Fruit fly (Drosophila melanogaster) whole organism, embryonic: ENCODE results near the gene ver.

ENCODE experiments used
- CG10147 ChIP-seq: fragments of 200-800 bp; sonication (Bioruptor generic); optimal IDR thresholded peaks from 2 replicates; lab custom pipeline; 2019; ENCODE audit warnings: missing biosample characterization, mild to moderate bottlenecking, missing genetic modification characterization, moderate library complexity
- CG10543 ChIP-seq: fragments of 200-800 bp; sonication (Bioruptor generic); optimal IDR thresholded peaks from 3 replicates; lab custom pipeline; 2017; ENCODE audit warnings: missing biosample characterization, mild to moderate bottlenecking, missing genetic modification characterization, moderate library complexity
- CG10979 ChIP-seq: fragments of 200-800 bp; sonication (Bioruptor generic); optimal IDR thresholded peaks from 2 replicates; lab custom pipeline; 2018; ENCODE audit warnings: missing biosample characterization, mild to moderate bottlenecking, missing genetic modification characterization, moderate library complexity
- CG15073 ChIP-seq: fragments of 200-800 bp; sonication (Bioruptor generic); optimal IDR thresholded peaks from 2 replicates; lab custom pipeline; 2016; ENCODE audit warnings: missing biosample characterization, missing genetic modification characterization
- CG15514 ChIP-seq: fragments of 200-800 bp; sonication (Bioruptor generic); optimal IDR thresholded peaks from 3 replicates; lab custom pipeline; 2017; ENCODE audit warnings: missing biosample characterization, missing genetic modification characterization, mild to moderate bottlenecking, moderate library complexity, missing genetic modification reagents
- CG15696 ChIP-seq: fragments of 200-800 bp; sonication (Bioruptor generic); optimal IDR thresholded peaks from 2 replicates; lab custom pipeline; 2019; ENCODE audit warnings: missing biosample characterization, mild to moderate bottlenecking, missing genetic modification characterization, moderate library complexity
- CG17612 ChIP-seq: fragments of 200-800 bp; sonication (Bioruptor generic); IDR thresholded peaks from 2 replicates; pipeline ENCODE4 v1.3.6; 2022; ENCODE audit warnings: missing biosample characterization, missing genetic modification characterization
- CG18262 ChIP-seq: fragments of 200-800 bp; optimal IDR thresholded peaks from 3 replicates; lab custom pipeline; 2019; ENCODE audit warnings: missing biosample characterization, mild to moderate bottlenecking, missing genetic modification characterization, moderate library complexity
- CG2120 ChIP-seq: fragments of 200-800 bp; sonication (Bioruptor generic); optimal IDR thresholded peaks from 3 replicates; lab custom pipeline; 2016; ENCODE audit warnings: missing biosample characterization, missing genetic modification characterization
- CG30431 ChIP-seq: fragments of 200-800 bp; sonication (Bioruptor generic); optimal IDR thresholded peaks from 2 replicates; lab custom pipeline; 2017; ENCODE audit warnings: missing biosample characterization, missing genetic modification characterization
- CG32772 ChIP-seq: fragments of 200-800 bp; sonication (Bioruptor generic); IDR thresholded peaks from 2 replicates; pipeline ENCODE4 v1.3.6; 2022; ENCODE audit warnings: missing biosample characterization, missing genetic modification characterization
- CG3281 ChIP-seq: fragments of 200-800 bp; sonication (Bioruptor generic); optimal IDR thresholded peaks from 3 replicates; lab custom pipeline; 2017; ENCODE audit warnings: missing biosample characterization, mild to moderate bottlenecking, missing genetic modification characterization
- CG34224 ChIP-seq: fragments of 200-800 bp; sonication (Bioruptor generic); IDR thresholded peaks from 3 replicates; pipeline ENCODE4 v1.3.6; 2022; ENCODE audit warnings: missing biosample characterization, missing genetic modification characterization; ENCODE audit not compliant: partially characterized antibody
- CG7745 ChIP-seq: fragments of 200-800 bp; sonication (Bioruptor generic); optimal IDR thresholded peaks from 2 replicates; lab custom pipeline; 2018; ENCODE audit warnings: missing biosample characterization, mild to moderate bottlenecking, missing genetic modification characterization, moderate library complexity
- CrebB ChIP-seq: fragments of 200-800 bp; sonication (Bioruptor generic); optimal IDR thresholded peaks from 3 replicates; lab custom pipeline; 2018; ENCODE audit warnings: missing biosample characterization, mild to moderate bottlenecking, missing genetic modification characterization
- Deaf1 ChIP-seq: fragments of 200-800 bp; optimal IDR thresholded peaks from 3 replicates; lab custom pipeline; 2019; ENCODE audit warnings: missing biosample characterization, mild to moderate bottlenecking, missing genetic modification characterization, moderate library complexity
- Doc3 ChIP-seq: fragments of 200-800 bp; sonication (Bioruptor generic); IDR thresholded peaks from 3 replicates; pipeline ENCODE4 v1.3.6; 2022; ENCODE audit warnings: missing biosample characterization, missing genetic modification characterization; ENCODE audit not compliant: partially characterized antibody
- Fer3 ChIP-seq: fragments of 200-800 bp; sonication (Bioruptor generic); optimal IDR thresholded peaks from 2 replicates; lab custom pipeline; 2018; ENCODE audit warnings: missing biosample characterization, mild to moderate bottlenecking, missing genetic modification characterization, moderate library complexity
- H15 ChIP-seq: fragments of 200-800 bp; sonication (Bioruptor generic); IDR thresholded peaks from 3 replicates; pipeline ENCODE4 v1.3.6; 2022; ENCODE audit warnings: missing biosample characterization, missing genetic modification characterization
- HLHmδ ChIP-seq: fragments of 200-800 bp; sonication (Bioruptor generic); optimal IDR thresholded peaks from 2 replicates; lab custom pipeline; 2018; ENCODE audit warnings: missing biosample characterization, mild to moderate bottlenecking, missing genetic modification characterization, moderate library complexity
- Hr39 ChIP-seq: fragments of >200 bp; optimal IDR thresholded peaks from 2 replicates; lab custom pipeline; 2017
- MESR4 ChIP-seq: fragments of 200-800 bp; sonication (Bioruptor generic); optimal IDR thresholded peaks from 2 replicates; lab custom pipeline; 2018; ENCODE audit warnings: missing biosample characterization, mild to moderate bottlenecking, missing genetic modification characterization, moderate library complexity
- MTF-1 ChIP-seq: fragments of 200-800 bp; sonication (Bioruptor generic); optimal IDR thresholded peaks from 2 replicates; lab custom pipeline; 2018; ENCODE audit warnings: missing biosample characterization, mild to moderate bottlenecking, missing genetic modification characterization, borderline replicate concordance
- Mad ChIP-seq: fragments of 200-800 bp; sonication (Bioruptor generic); optimal IDR thresholded peaks from 2 replicates; lab custom pipeline; 2016; ENCODE audit warnings: missing biosample characterization, missing genetic modification characterization
- NFAT ChIP-seq: fragments of 200-800 bp; sonication (Bioruptor generic); IDR thresholded peaks from 2 replicates; pipeline ENCODE4 v1.3.6; 2022; ENCODE audit warnings: missing biosample characterization, missing genetic modification characterization
- Neu2 ChIP-seq: fragments of 200-800 bp; sonication (Bioruptor generic); optimal IDR thresholded peaks from 3 replicates; lab custom pipeline; 2016; ENCODE audit warnings: missing biosample characterization, missing genetic modification characterization, borderline replicate concordance
- Taf1 ChIP-seq: fragments of 200-800 bp; sonication (Bioruptor generic); IDR thresholded peaks from 2 replicates; pipeline ENCODE4 v1.3.6; 2022; ENCODE audit warnings: missing biosample characterization, missing genetic modification characterization
- az2 ChIP-seq: fragments of 200-800 bp; sonication (Bioruptor generic); optimal IDR thresholded peaks from 3 replicates; lab custom pipeline; 2016; ENCODE audit warnings: missing biosample characterization, missing genetic modification characterization
- br ChIP-seq: fragments of >200 bp; optimal IDR thresholded peaks from 2 replicates; lab custom pipeline; 2017
- cato ChIP-seq: fragments of 200-800 bp; sonication (Bioruptor generic); optimal IDR thresholded peaks from 2 replicates; lab custom pipeline; 2016; ENCODE audit warnings: missing biosample characterization, missing genetic modification characterization, borderline replicate concordance
- cg ChIP-seq: fragments of 200-800 bp; sonication (Bioruptor generic); optimal IDR thresholded peaks from 3 replicates; lab custom pipeline; 2019; ENCODE audit warnings: missing biosample characterization, mild to moderate bottlenecking, missing genetic modification characterization, moderate library complexity
- eyg ChIP-seq: fragments of 200-800 bp; sonication (Bioruptor generic); optimal IDR thresholded peaks from 3 replicates; lab custom pipeline; 2016; ENCODE audit warnings: missing biosample characterization, missing genetic modification characterization
- fd3F ChIP-seq: fragments of 200-800 bp; sonication (Bioruptor generic); optimal IDR thresholded peaks from 2 replicates; lab custom pipeline; 2018; ENCODE audit warnings: missing biosample characterization, mild to moderate bottlenecking, missing genetic modification characterization, moderate library complexity
- fru ChIP-seq: fragments of >200 bp; optimal IDR thresholded peaks from 2 replicates; lab custom pipeline; 2017
- gce ChIP-seq: fragments of 200-800 bp; sonication (Bioruptor generic); IDR thresholded peaks from 3 replicates; pipeline ENCODE4 v1.3.6; 2022; ENCODE audit warnings: missing biosample characterization, missing genetic modification characterization
- gcm ChIP-seq: fragments of 200-800 bp; sonication (Bioruptor generic); optimal IDR thresholded peaks from 2 replicates; lab custom pipeline; 2019; ENCODE audit warnings: missing biosample characterization, mild to moderate bottlenecking, missing genetic modification characterization, moderate library complexity
- gt ChIP-seq: fragments of 200-800 bp; sonication (Bioruptor generic); IDR thresholded peaks from 2 replicates; pipeline ENCODE4 v1.3.6; 2022; ENCODE audit warnings: missing biosample characterization, missing genetic modification characterization
- ham ChIP-seq: fragments of 200-800 bp; sonication (Bioruptor generic); IDR thresholded peaks from 2 replicates; pipeline ENCODE4 v1.3.6; 2022; ENCODE audit warnings: missing biosample characterization, missing genetic modification characterization
- kah ChIP-seq: fragments of 200-800 bp; sonication (Bioruptor generic); optimal IDR thresholded peaks from 2 replicates; lab custom pipeline; 2018; ENCODE audit warnings: missing biosample characterization, mild to moderate bottlenecking, missing genetic modification characterization
- kni ChIP-seq: fragments of 200-800 bp; sonication (Bioruptor generic); optimal IDR thresholded peaks from 3 replicates; lab custom pipeline; 2017; ENCODE audit warnings: mild to moderate bottlenecking, missing biosample characterization, missing genetic modification reagents, missing genetic modification characterization
- lab ChIP-seq: fragments of 200-800 bp; sonication (Bioruptor generic); optimal IDR thresholded peaks from 3 replicates; lab custom pipeline; 2017; ENCODE audit warnings: missing biosample characterization, missing genetic modification characterization, mild to moderate bottlenecking, moderate library complexity, missing genetic modification reagents
- mld ChIP-seq: fragments of 200-800 bp; sonication (Bioruptor generic); IDR thresholded peaks from 3 replicates; pipeline ENCODE4 v1.3.6; 2022; ENCODE audit warnings: missing biosample characterization, missing genetic modification characterization; ENCODE audit not compliant: partially characterized antibody
- nau ChIP-seq: fragments of 200-800 bp; sonication (Bioruptor generic); optimal IDR thresholded peaks from 3 replicates; lab custom pipeline; 2017; ENCODE audit warnings: missing biosample characterization, mild to moderate bottlenecking, missing genetic modification characterization, missing genetic modification reagents
- prd ChIP-seq, 3 experiments: fragments of >200 bp in 2 of 3; fragments of 200-800 bp in 1 of 3; sonication (Bioruptor generic) in 1 of 3; optimal IDR thresholded peaks in 2 of 3; IDR thresholded peaks in 1 of 3; 2 replicates in 2 of 3; 3 replicates in 1 of 3; pipeline versions ENCODE4 v1.3.6 to Lab custom; 2017 to 2022; ENCODE audit warnings: missing biosample characterization in 1 of 3, missing genetic modification characterization in 1 of 3
- repo ChIP-seq: fragments of 200-800 bp; sonication (Bioruptor generic); optimal IDR thresholded peaks from 2 replicates; lab custom pipeline; 2016; ENCODE audit warnings: missing biosample characterization, missing genetic modification characterization
- row ChIP-seq: fragments of 200-800 bp; sonication (Bioruptor generic); IDR thresholded peaks from 3 replicates; pipeline ENCODE4 v1.3.6; 2022; ENCODE audit warnings: missing biosample characterization, missing genetic modification characterization
- salm ChIP-seq: fragments of 200-800 bp; sonication (Bioruptor generic); optimal IDR thresholded peaks from 2 replicates; lab custom pipeline; 2018; ENCODE audit warnings: missing biosample characterization, mild to moderate bottlenecking, missing genetic modification characterization
- sens-2 ChIP-seq: fragments of 200-800 bp; sonication (Bioruptor generic); IDR thresholded peaks from 2 replicates; pipeline ENCODE4 v1.3.6; 2022; ENCODE audit warnings: missing biosample characterization, missing genetic modification characterization
- sna ChIP-seq: fragments of 200-800 bp; sonication (Bioruptor generic); IDR thresholded peaks from 2 replicates; pipeline ENCODE4 v1.3.6; 2022; ENCODE audit warnings: missing biosample characterization, missing genetic modification characterization; ENCODE audit not compliant: partially characterized antibody
- ttk ChIP-seq: fragments of 200-800 bp; sonication (Bioruptor generic); IDR thresholded peaks from 2 replicates; pipeline ENCODE4 v2.1.2; 2022; ENCODE audit warnings: missing biosample characterization, missing genetic modification characterization
- zf30C ChIP-seq: fragments of 200-800 bp; sonication (Bioruptor generic); optimal IDR thresholded peaks from 3 replicates; lab custom pipeline; 2018; ENCODE audit warnings: missing biosample characterization, mild to moderate bottlenecking, missing genetic modification characterization

The ver gene

DNA sequence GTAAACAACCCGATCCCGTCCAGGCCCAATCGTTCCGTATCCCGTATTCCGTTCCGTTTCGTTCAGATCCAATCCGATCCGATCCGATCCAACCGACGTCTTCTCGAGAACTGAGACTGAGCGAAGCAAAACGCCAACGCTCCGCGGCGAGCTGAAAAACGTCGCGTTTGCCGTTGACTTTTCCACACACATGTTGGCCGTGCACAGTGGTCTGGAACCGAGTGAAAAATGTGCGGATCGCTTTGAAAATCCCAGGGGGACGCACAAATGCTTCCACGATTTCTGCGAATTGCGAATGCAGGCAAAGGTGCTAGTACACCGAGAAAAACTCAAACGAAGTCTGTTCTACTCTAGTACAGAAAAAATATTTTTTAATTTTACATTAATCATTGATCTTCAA is 38.8 kb upstream of the ver start, which contains the start of gene CG10663 (continued):
- TF ChIP-seq lab (GFP tag; lab: Kevin White, UChicago): no peak
- no peak for TF ChIP-seq ham
- TF ChIP-seq fru (lab: Kevin White, UChicago): no peak
- no peak for TF ChIP-seq CG2120 (GFP tag; lab: Kevin White, UChicago)
- no peak for TF ChIP-seq az2 (GFP tag; lab: Kevin White, UChicago)
- TF ChIP-seq ttk (GFP tag; lab: Robert Waterston, UW): no peak
- TF ChIP-seq fd3F (GFP tag; lab: Kevin White, UChicago): no peak
- no peak for TF ChIP-seq CG15696
- no peak for TF ChIP-seq gt (GFP tag; lab: Robert Waterston, UW)
- TF ChIP-seq Hr39 (lab: Kevin White, UChicago): no peak
- no peak for TF ChIP-seq CG17612 (GFP tag; lab: Robert Waterston, UW)
- TF ChIP-seq CG15073 (GFP tag; lab: Kevin White, UChicago): no peak
- no peak for TF ChIP-seq CG18262 (tag; lab: Kevin White, UChicago)
- no peak for TF ChIP-seq CG10979 (tag; lab: Kevin White, UChicago)
- TF ChIP-seq sna: no peak
- no peak for TF ChIP-seq prd (optimal IDR thresholded peaks at IDR 0.05; lab: Kevin White, UChicago)
- 0 out of 3 replicates have a peak, but pooled peaks have one; percentile 37 for TF ChIP-seq prd (GFP tag; IDR thresholded peaks at IDR 0.05; lab: Robert Waterston, UW)
- peak; percentile 81 for TF ChIP-seq Deaf1 (tag; lab: Kevin White, UChicago)
- TF ChIP-seq cg: peak; percentile 14
- TF ChIP-seq sens-2 (GFP tag; lab: Robert Waterston, UW): no peak
- peak; percentile 12 for TF ChIP-seq CG15514 (GFP tag; lab: Kevin White, UChicago)
- TF ChIP-seq nau: peak; percentile 5
- TF ChIP-seq Fer3 (tag; lab: Kevin White, UChicago): no peak
- TF ChIP-seq row: peak; percentile 72
- TF ChIP-seq CG32772 (GFP tag; lab: Robert Waterston, UW): no peak
- TF ChIP-seq CG10147 (GFP tag; lab: Kevin White, UChicago): no peak
- no peak for TF ChIP-seq Mad (GFP tag; lab: Kevin White, UChicago)
- TF ChIP-seq MTF-1: peak; percentile 14
- TF ChIP-seq repo: no peak
- no peak for TF ChIP-seq Neu2 (GFP tag; lab: Kevin White, UChicago)
- TF ChIP-seq cato (GFP tag; lab: Kevin White, UChicago): no peak
- 0 out of 3 replicates have a peak, but pooled peaks have one; percentile 33 for TF ChIP-seq Doc3
- no peak for TF ChIP-seq gce (GFP tag; lab: Robert Waterston, UW)
- TF ChIP-seq MESR4: no peak
- TF ChIP-seq CG3281: no peak
- no peak for TF ChIP-seq CG7745 (tag; lab: Kevin White, UChicago)
- TF ChIP-seq CG34224: no peak
- TF ChIP-seq mld: peak; percentile 34; the same call in 1 of the 3 replicates
- no peak for TF ChIP-seq CG30431 (GFP tag; lab: Kevin White, UChicago)
- peak; percentile 8 for TF ChIP-seq eyg (GFP tag; lab: Kevin White, UChicago)
- TF ChIP-seq kah: peak; percentile 15
- no peak for TF ChIP-seq gcm (GFP tag; lab: Kevin White, UChicago)
- TF ChIP-seq salm (tag; lab: Kevin White, UChicago): no peak
- no peak for TF ChIP-seq kni (GFP tag; lab: Kevin White, UChicago)
- TF ChIP-seq HLHmδ (GFP tag; lab: Kevin White, UChicago): peak; percentile 39
- TF ChIP-seq br (lab: Kevin White, UChicago): no peak
- TF ChIP-seq CG10543: no peak
- TF ChIP-seq CrebB (tag; lab: Kevin White, UChicago): no peak
- no peak for TF ChIP-seq NFAT (GFP tag; lab: Robert Waterston, UW)
- TF ChIP-seq zf30C: no peak
- no peak for TF ChIP-seq Taf1 (GFP tag; lab: Robert Waterston, UW)
- TF ChIP-seq H15 (GFP tag; lab: Robert Waterston, UW): 0 out of 3 replicates have a peak, but pooled peaks have one; percentile 30
